Fruit fly (Drosophila melanogaster): Measurements from ENCODE around the gene CG8236.

The CG8236 gene

dm6 chr3R:8767998-8768397 lies 1.2 kb upstream of the CG8236 start, which contains the start of the genes CG34135 and CG11768:
TSS of gene CG34135 (minus strand) at chr3R:8768191.
TSS of gene CG11768 (minus strand) at chr3R:8768200.
- TF ChIP-seq CG8159 (tag; optimal IDR thresholded peaks at IDR 0.05) (no peak), rn (GFP tag; IDR thresholded peaks at IDR 0.05) (no peak), CG4496 (GFP tag; IDR thresholded peaks at IDR 0.05) (no peak), CG9948 (tag; optimal IDR thresholded peaks at IDR 0.05) (no peak), CG32121 (GFP tag; IDR thresholded peaks at IDR 0.05) (no peak), D1 (tag; optimal IDR thresholded peaks at IDR 0.05) (no peak), EcR (GFP tag; optimal IDR thresholded peaks at IDR 0.05) (no peak), Pif1B (GFP tag; optimal IDR thresholded peaks at IDR 0.05) (no peak), gl (tag; optimal IDR thresholded peaks at IDR 0.05) (no peak), fd96Ca (GFP tag; IDR thresholded peaks at IDR 0.05) (no peak), Snoo (tag; optimal IDR thresholded peaks at IDR 0.05) (no peak), CG17806 (tag; optimal IDR thresholded peaks at IDR 0.05) (no peak), CG8301 (tag; optimal IDR thresholded peaks at IDR 0.05) (no peak), CG15710 (tag; optimal IDR thresholded peaks at IDR 0.05) (no peak), CG34367 (tag; optimal IDR thresholded peaks at IDR 0.05) (no peak), Ets98B (GFP tag; IDR thresholded peaks at IDR 0.05) (no peak), Pif1A (GFP tag; optimal IDR thresholded peaks at IDR 0.05) (no peak)

- TF ChIP-seq CG4496 (GFP tag; IDR thresholded peaks at IDR 0.05) (no peak), rn (GFP tag; IDR thresholded peaks at IDR 0.05) (no peak), CG10348 (GFP tag; IDR thresholded peaks at IDR 0.05) (no peak), CG8301 (tag; optimal IDR thresholded peaks at IDR 0.05) (no peak), Pif1A (GFP tag; optimal IDR thresholded peaks at IDR 0.05) (no peak), Snoo (tag; optimal IDR thresholded peaks at IDR 0.05) (no peak), D1 (tag; optimal IDR thresholded peaks at IDR 0.05) (no peak), CG15710 (tag; optimal IDR thresholded peaks at IDR 0.05) (no peak), CG8159 (tag; optimal IDR thresholded peaks at IDR 0.05) (no peak), fd96Ca (GFP tag; IDR thresholded peaks at IDR 0.05) (no peak), CG17806 (tag; optimal IDR thresholded peaks at IDR 0.05) (no peak), CG34367 (tag; optimal IDR thresholded peaks at IDR 0.05) (no peak), CG14655 (GFP tag; optimal IDR thresholded peaks at IDR 0.05) (no peak), gl (tag; optimal IDR thresholded peaks at IDR 0.05) (no peak), Ets98B (GFP tag; IDR thresholded peaks at IDR 0.05) (no peak), EcR (GFP tag; optimal IDR thresholded peaks at IDR 0.05) (no peak)
Measured at dm6 chr3R:8772591-8772990, 3.4 kb downstream of the CG8236 start, which contains the start of gene CG13318. TSS of gene CG13318 (minus strand) at chr3R:8772691.

dm6 chr3R:8773135-8773534 lies 3.9 kb downstream of the CG8236 start, which contains the start of gene CG34301:
TSS of gene CG34301 (plus strand) at chr3R:8773435.
- TF ChIP-seq rn (GFP tag; IDR thresholded peaks at IDR 0.05) (no peak), CG9948 (tag; optimal IDR thresholded peaks at IDR 0.05) (no peak), CG32121 (GFP tag; IDR thresholded peaks at IDR 0.05) (no peak), Snoo (tag; optimal IDR thresholded peaks at IDR 0.05) (no peak), CG8301 (tag; optimal IDR thresholded peaks at IDR 0.05) (no peak)

dm6 chr3R:8779823-8780222 lies 10.6 kb downstream of the CG8236 start, which contains the start of gene CG33191:
TSS of gene CG33191 (minus strand) at chr3R:8779923.
- TF ChIP-seq CG17806 (tag; optimal IDR thresholded peaks at IDR 0.05) (no peak), CG9948 (tag; optimal IDR thresholded peaks at IDR 0.05) (no peak), CG14655 (GFP tag; optimal IDR thresholded peaks at IDR 0.05) (no peak), CG34367 (tag; optimal IDR thresholded peaks at IDR 0.05) (no peak), fd96Ca (GFP tag; IDR thresholded peaks at IDR 0.05) (no peak), CG8301 (tag; optimal IDR thresholded peaks at IDR 0.05) (no peak), Snoo (tag; optimal IDR thresholded peaks at IDR 0.05) (no peak), EcR (GFP tag; optimal IDR thresholded peaks at IDR 0.05) (no peak), D1 (tag; optimal IDR thresholded peaks at IDR 0.05) (no peak), CG4496 (GFP tag; IDR thresholded peaks at IDR 0.05) (no peak), rn (GFP tag; IDR thresholded peaks at IDR 0.05) (no peak), CG8159 (tag; optimal IDR thresholded peaks at IDR 0.05) (no peak), Pif1B (GFP tag; optimal IDR thresholded peaks at IDR 0.05) (no peak), CG10348 (GFP tag; IDR thresholded peaks at IDR 0.05) (no peak), Ets98B (GFP tag; IDR thresholded peaks at IDR 0.05) (no peak), gl (tag; optimal IDR thresholded peaks at IDR 0.05) (no peak), Pif1A (GFP tag; optimal IDR thresholded peaks at IDR 0.05) (no peak), CG13204 (GFP tag; optimal IDR thresholded peaks at IDR 0.05) (no peak)

- TF ChIP-seq CG8301 (tag; optimal IDR thresholded peaks at IDR 0.05) (no peak), CG9948 (tag; optimal IDR thresholded peaks at IDR 0.05) (no peak), CG8159 (tag; optimal IDR thresholded peaks at IDR 0.05) (no peak), CG13204 (GFP tag; optimal IDR thresholded peaks at IDR 0.05) (no peak), D1 (tag; optimal IDR thresholded peaks at IDR 0.05) (no peak), Snoo (tag; optimal IDR thresholded peaks at IDR 0.05) (no peak), CG17806 (tag; optimal IDR thresholded peaks at IDR 0.05) (no peak)
Measured at dm6 chr3R:8780689-8781088, 11.5 kb downstream of the CG8236 start, which contains the start of gene CG33189. TSS of gene CG33189 (minus strand) at chr3R:8780789.

- no peak for TF ChIP-seq CG8301 (tag; optimal IDR thresholded peaks at IDR 0.05)
- peak; percentile 73 for TF ChIP-seq Ets98B (GFP tag; IDR thresholded peaks at IDR 0.05)
- no peak for TF ChIP-seq CG9948 (tag; optimal IDR thresholded peaks at IDR 0.05)
- peak; percentile 85 for TF ChIP-seq CG4496 (GFP tag; IDR thresholded peaks at IDR 0.05)
- TF ChIP-seq CG15710 (tag; optimal IDR thresholded peaks at IDR 0.05) = no peak
- 0 out of 2 replicates have a peak, but pooled peaks have one; percentile 24 for TF ChIP-seq CG12605 (GFP tag; IDR thresholded peaks at IDR 0.05)
- no peak for TF ChIP-seq Snoo (tag; optimal IDR thresholded peaks at IDR 0.05)
- TF ChIP-seq rn (GFP tag; IDR thresholded peaks at IDR 0.05) = peak; percentile 47; the same call in 1 of the 2 replicates
- TF ChIP-seq CG34367 (tag; optimal IDR thresholded peaks at IDR 0.05) = no peak
- peak; percentile 62; the same call in 2 of the 3 replicates for TF ChIP-seq fd96Ca (GFP tag; IDR thresholded peaks at IDR 0.05)
- TF ChIP-seq CG8159 (tag; optimal IDR thresholded peaks at IDR 0.05) = no peak
- TF ChIP-seq Pif1B (GFP tag; optimal IDR thresholded peaks at IDR 0.05) = no peak
- TF ChIP-seq Pif1A (GFP tag; optimal IDR thresholded peaks at IDR 0.05) = no peak
- TF ChIP-seq CG10348 (GFP tag; IDR thresholded peaks at IDR 0.05) = peak; percentile 10; the same call in 1 of the 2 replicates
- no peak for TF ChIP-seq gl (tag; optimal IDR thresholded peaks at IDR 0.05)
- no peak for TF ChIP-seq CG13204 (GFP tag; optimal IDR thresholded peaks at IDR 0.05)
- no peak for TF ChIP-seq CG17806 (tag; optimal IDR thresholded peaks at IDR 0.05)
- TF ChIP-seq D1 (tag; optimal IDR thresholded peaks at IDR 0.05) = no peak
- no peak for TF ChIP-seq EcR (GFP tag; optimal IDR thresholded peaks at IDR 0.05)
- TF ChIP-seq CG14655 (GFP tag; optimal IDR thresholded peaks at IDR 0.05) = no peak
- peak; percentile 80 for TF ChIP-seq CG32121 (GFP tag; IDR thresholded peaks at IDR 0.05)
Measured at dm6 chr3R:8784788-8785187, 15.6 kb downstream of the CG8236 start.
